7 worm cellular contexts compared by ENCODE assay signal in genomic region chrX:5782153-5782552, ce11.
A peak's percentile ranks its signal among the peaks of the same experiment; 100 is the strongest.
TF ChIP-seq lines count a peak whose summit lies in the region.

TSS of gene gakh-1 (plus strand) at chrX:5782499.

TF ChIP-seq in whole organism, L1 larva, 84 proteins besides CTCF, POLR2A, EP300 and RAD21 (continues in another document):
- TF ChIP-seq mab-9 (GFP tag; IDR thresholded peaks at IDR 0.05; lab: Robert Waterston, UW) (0 out of 2 replicates have a peak, but pooled peaks have one; percentile 10), nhr-84 (tag; optimal IDR thresholded peaks at IDR 0.05; lab: Kevin White, UChicago) (no peak), pqm-1 (tag; optimal IDR thresholded peaks at IDR 0.05; lab: Kevin White, UChicago) (no peak), snpc-4 (tag; optimal IDR thresholded peaks at IDR 0.05; lab: Kevin White, UChicago) (peak; percentile 39), efl-1 (optimal IDR thresholded peaks at IDR 0.05; lab: Kevin White, UChicago) (peak; percentile 35 to 52), efl-1 (GFP tag; optimal IDR thresholded peaks at IDR 0.05 in 1 of 2; lab: Kevin White, UChicago) (peak; percentile 50 to 97), mdl-1 (tag; optimal IDR thresholded peaks at IDR 0.05; lab: Kevin White, UChicago) (peak in 1 of 2 experiments; percentile 81), zip-4 (GFP tag; optimal IDR thresholded peaks at IDR 0.05; lab: Kevin White, UChicago) (peak; percentile 41), hpl-2 (GFP tag; optimal IDR thresholded peaks at IDR 0.05; lab: Kevin White, UChicago) (no peak), ama-1 (optimal IDR thresholded peaks at IDR 0.05; lab: Kevin White, UChicago) (no peak), nhr-85 (tag; lab: Kevin White, UChicago) (peak; percentile 93), fkh-10 (GFP tag; optimal IDR thresholded peaks at IDR 0.05; lab: Kevin White, UChicago) (peak; percentile 25), egl-13 (tag; optimal IDR thresholded peaks at IDR 0.05; lab: Kevin White, UChicago) (peak; percentile 28)

TF ChIP-seq in whole organism, L2 larva, 48 proteins besides CTCF, POLR2A, EP300 and RAD21 (continues in another document):
- TF ChIP-seq nhr-6 (tag; optimal IDR thresholded peaks at IDR 0.05; lab: Kevin White, UChicago) (no peak), nhr-11 (tag; optimal IDR thresholded peaks at IDR 0.05; lab: Kevin White, UChicago) (no peak), nhr-77 (tag; optimal IDR thresholded peaks at IDR 0.05; lab: Kevin White, UChicago) (no peak), lin-11 (tag; optimal IDR thresholded peaks at IDR 0.05; lab: Kevin White, UChicago) (peak; percentile 3), skn-1 (tag; optimal IDR thresholded peaks at IDR 0.05; lab: Kevin White, UChicago) (no peak), elt-1 (tag; optimal IDR thresholded peaks at IDR 0.05; lab: Kevin White, UChicago) (no peak), unc-39 (tag; optimal IDR thresholded peaks at IDR 0.05; lab: Kevin White, UChicago) (no peak), ztf-1 (GFP tag; conservative IDR thresholded peaks at IDR 0.05; lab: Robert Waterston, UW) (no peak), nhr-129 (tag; optimal IDR thresholded peaks at IDR 0.05; lab: Kevin White, UChicago) (peak; percentile 48), mbf-1 (tag; optimal IDR thresholded peaks at IDR 0.05; lab: Kevin White, UChicago) (no peak), ceh-82 (tag; optimal IDR thresholded peaks at IDR 0.05; lab: Kevin White, UChicago) (no peak), sma-9 (GFP tag; optimal IDR thresholded peaks at IDR 0.05; lab: Kevin White, UChicago) (peak; percentile 31), sma-9 (tag; optimal IDR thresholded peaks at IDR 0.05; lab: Kevin White, UChicago) (no peak), nhr-10 (tag; optimal IDR thresholded peaks at IDR 0.05; lab: Kevin White, UChicago) (no peak)

TF ChIP-seq in whole organism, L3 larva, 47 proteins besides CTCF, POLR2A, EP300 and RAD21:
- TF ChIP-seq lin-39 (tag; optimal IDR thresholded peaks at IDR 0.05; lab: Kevin White, UChicago) (no peak), skn-1 (tag; optimal IDR thresholded peaks at IDR 0.05; lab: Kevin White, UChicago) (peak; percentile 30), nhr-25 (tag; optimal IDR thresholded peaks at IDR 0.05; lab: Kevin White, UChicago) (peak; percentile 46), nfya-1 (tag; optimal IDR thresholded peaks at IDR 0.05; lab: Kevin White, UChicago; ENCODE audit: insufficient read depth) (peak; percentile 58), elt-2 (tag; optimal IDR thresholded peaks at IDR 0.05; lab: Kevin White, UChicago) (peak; percentile 52), snpc-4 (tag; optimal IDR thresholded peaks at IDR 0.05; lab: Kevin White, UChicago) (no peak), ceh-28 (tag; optimal IDR thresholded peaks at IDR 0.05; lab: Kevin White, UChicago) (peak; percentile 5), nhr-43 (tag; optimal IDR thresholded peaks at IDR 0.05; lab: Kevin White, UChicago; ENCODE audit: poor library complexity, severe bottlenecking) (peak; percentile 60), zag-1 (tag; optimal IDR thresholded peaks at IDR 0.05; lab: Kevin White, UChicago) (no peak), tbx-2 (tag; optimal IDR thresholded peaks at IDR 0.05; lab: Kevin White, UChicago) (peak; percentile 36), nhr-23 (tag; optimal IDR thresholded peaks at IDR 0.05; lab: Kevin White, UChicago) (peak; percentile 32), hmg-11 (tag; optimal IDR thresholded peaks at IDR 0.05; lab: Kevin White, UChicago) (peak; percentile 55), lsy-12 (tag; optimal IDR thresholded peaks at IDR 0.05; lab: Kevin White, UChicago) (peak; percentile 47)

TF ChIP-seq in whole organism, L4 larva, 104 proteins besides CTCF, POLR2A, EP300 and RAD21 (continues in another document):
- TF ChIP-seq nhr-25 (tag; optimal IDR thresholded peaks at IDR 0.05; lab: Kevin White, UChicago; ENCODE audit: borderline replicate concordance, insufficient read depth) (no peak), pha-4 (GFP tag; IDR thresholded peaks at IDR 0.05; lab: Robert Waterston, UW) (peak; percentile 28; the same call in 1 of the 2 replicates), pha-4 (tag; optimal IDR thresholded peaks at IDR 0.05; lab: Kevin White, UChicago) (no peak), fkh-10 (GFP tag; optimal IDR thresholded peaks at IDR 0.05; lab: Kevin White, UChicago) (no peak), lin-39 (tag; optimal IDR thresholded peaks at IDR 0.05; lab: Kevin White, UChicago) (no peak), set-16 (GFP tag; IDR thresholded peaks at IDR 0.05; lab: Robert Waterston, UW) (no peak), lin-29 (GFP tag; IDR thresholded peaks at IDR 0.05; lab: Robert Waterston, UW) (no peak), mes-2 (tag; optimal IDR thresholded peaks at IDR 0.05; lab: Kevin White, UChicago; ENCODE audit: poor library complexity, severe bottlenecking) (peak; percentile 72), zfp-3 (GFP tag; conservative IDR thresholded peaks at IDR 0.05; lab: Robert Waterston, UW) (no peak), dmd-9 (GFP tag; IDR thresholded peaks at IDR 0.05; lab: Robert Waterston, UW) (no peak), saeg-2 (GFP tag; IDR thresholded peaks at IDR 0.05; lab: Robert Waterston, UW) (no peak), F49E8.2 (tag; optimal IDR thresholded peaks at IDR 0.05; lab: Kevin White, UChicago; ENCODE audit: borderline replicate concordance) (no peak), nhr-76 (tag; optimal IDR thresholded peaks at IDR 0.05; lab: Kevin White, UChicago) (no peak), zip-2 (tag; optimal IDR thresholded peaks at IDR 0.05; lab: Kevin White, UChicago) (no peak)

TF ChIP-seq in whole organism, late embryonic, 69 proteins besides CTCF, POLR2A, EP300 and RAD21:
- TF ChIP-seq elt-2 (tag; optimal IDR thresholded peaks at IDR 0.05; lab: Kevin White, UChicago) (peak; percentile 0), dmd-4 (tag; optimal IDR thresholded peaks at IDR 0.05; lab: Kevin White, UChicago; ENCODE audit: borderline replicate concordance) (no peak)

TF ChIP-seq in whole organism, mixed stage, embryonic, 35 proteins besides CTCF, POLR2A, EP300 and RAD21:
- TF ChIP-seq pha-4 (tag; optimal IDR thresholded peaks at IDR 0.05; lab: Kevin White, UChicago), result peak; percentile 66
- peak; percentile 54 for TF ChIP-seq lin-13 (tag; optimal IDR thresholded peaks at IDR 0.05; lab: Kevin White, UChicago)
- TF ChIP-seq elt-3 (tag; optimal IDR thresholded peaks at IDR 0.05; lab: Kevin White, UChicago), result no peak
- peak; percentile 17 for TF ChIP-seq hlh-1 (tag; optimal IDR thresholded peaks at IDR 0.05; lab: Kevin White, UChicago)
- TF ChIP-seq sptf-1 (tag; optimal IDR thresholded peaks at IDR 0.05; lab: Kevin White, UChicago), result peak; percentile 39
- TF ChIP-seq unc-120 (tag; optimal IDR thresholded peaks at IDR 0.05; lab: Kevin White, UChicago; ENCODE audit: poor library complexity, severe bottlenecking), result peak; percentile 44
TF ChIP-seq in whole organism, mixed stage, embryonic: peak in this region for 5.

TF ChIP-seq in whole organism, young adult, 124 proteins besides CTCF, POLR2A, EP300 and RAD21:
- TF ChIP-seq F57A8.1 (GFP tag; optimal IDR thresholded peaks at IDR 0.05; lab: Kevin White, UChicago), result no peak
- peak; percentile 53; the same call in 1 of the 2 replicates for TF ChIP-seq pbrm-1 (GFP tag; IDR thresholded peaks at IDR 0.05; lab: Robert Waterston, UW)
- TF ChIP-seq B0261.1 (tag; optimal IDR thresholded peaks at IDR 0.05; lab: Kevin White, UChicago), result no peak
- TF ChIP-seq ztf-18 (tag; optimal IDR thresholded peaks at IDR 0.05; lab: Kevin White, UChicago), result peak; percentile 92
- no peak for TF ChIP-seq C06A6.2 (GFP tag; conservative IDR thresholded peaks at IDR 0.05; lab: Robert Waterston, UW)
- TF ChIP-seq nhr-80 (tag; optimal IDR thresholded peaks at IDR 0.05; lab: Kevin White, UChicago), result peak; percentile 57
- TF ChIP-seq mcd-1 (GFP tag; IDR thresholded peaks at IDR 0.05; lab: Robert Waterston, UW), result peak; percentile 31; the same call in 1 of the 2 replicates
- peak; percentile 68 for TF ChIP-seq lin-40 (tag; optimal IDR thresholded peaks at IDR 0.05; lab: Kevin White, UChicago)
- peak; percentile 69; the same call in 1 of the 2 replicates for TF ChIP-seq K11D2.4 (GFP tag; IDR thresholded peaks at IDR 0.05; lab: Robert Waterston, UW)
- no peak for TF ChIP-seq ccch-3 (GFP tag; optimal IDR thresholded peaks at IDR 0.05; lab: Kevin White, UChicago)
- TF ChIP-seq let-607 (tag; optimal IDR thresholded peaks at IDR 0.05; lab: Kevin White, UChicago), result peak; percentile 96 to 97
- peak; percentile 10 for TF ChIP-seq F22D6.2 (tag; optimal IDR thresholded peaks at IDR 0.05; lab: Kevin White, UChicago)
- 0 out of 2 replicates have a peak, but pooled peaks have one; percentile 10 for TF ChIP-seq rcor-1 (GFP tag; IDR thresholded peaks at IDR 0.05; lab: Robert Waterston, UW)
- TF ChIP-seq gei-17 (GFP tag; optimal IDR thresholded peaks at IDR 0.05; lab: Kevin White, UChicago), result peak; percentile 2
- TF ChIP-seq aptf-2 (GFP tag; conservative IDR thresholded peaks at IDR 0.05; lab: Robert Waterston, UW), result no peak
- TF ChIP-seq mes-4 (tag; optimal IDR thresholded peaks at IDR 0.05; lab: Kevin White, UChicago), result no peak
- TF ChIP-seq lsl-1 (GFP tag; optimal IDR thresholded peaks at IDR 0.05; lab: Kevin White, UChicago), result no peak
- peak; percentile 48 for TF ChIP-seq dox-1 (GFP tag; IDR thresholded peaks at IDR 0.05; lab: Robert Waterston, UW)
- TF ChIP-seq lin-35 (GFP tag; optimal IDR thresholded peaks at IDR 0.05; lab: Kevin White, UChicago), result peak in 1 of 3 experiments; percentile 30
- peak; percentile 12 for TF ChIP-seq attf-5 (GFP tag; optimal IDR thresholded peaks at IDR 0.05; lab: Kevin White, UChicago)
